Worm (Caenorhabditis elegans): ENCODE results near the gene tbc-16.

Gene tbc-16

DNA sequence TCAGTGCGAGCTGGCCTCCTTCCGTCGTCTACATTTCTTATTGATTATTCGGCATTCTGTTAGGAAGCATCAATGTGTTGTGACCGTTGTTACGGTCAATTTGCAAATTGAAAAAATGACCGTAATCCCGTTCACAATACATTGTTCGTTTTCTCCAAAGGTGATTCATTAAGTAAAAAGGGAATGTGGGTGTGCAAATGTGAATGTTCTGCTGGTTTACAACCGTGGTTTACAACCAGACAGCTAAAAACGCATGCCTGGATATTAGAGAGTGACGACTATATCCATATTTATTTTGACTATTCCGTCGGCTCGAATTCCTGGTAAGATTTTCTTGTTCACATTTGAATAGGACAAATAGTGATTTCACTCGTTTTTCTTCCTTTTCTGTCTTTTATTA is 22.0 kb downstream of the tbc-16 start, which contains the start of gene capa-1:
TSS of gene capa-1 (plus strand) at position 301 of the 400 bp plus-strand sequence.
- TF ChIP-seq unc-120 (tag; optimal IDR thresholded peaks at IDR 0.05; ENCODE audit: poor library complexity, severe bottlenecking) (no peak), lsy-2 (tag; optimal IDR thresholded peaks at IDR 0.05) (no peak), nhr-28 (tag; optimal IDR thresholded peaks at IDR 0.05) (no peak)

DNA sequence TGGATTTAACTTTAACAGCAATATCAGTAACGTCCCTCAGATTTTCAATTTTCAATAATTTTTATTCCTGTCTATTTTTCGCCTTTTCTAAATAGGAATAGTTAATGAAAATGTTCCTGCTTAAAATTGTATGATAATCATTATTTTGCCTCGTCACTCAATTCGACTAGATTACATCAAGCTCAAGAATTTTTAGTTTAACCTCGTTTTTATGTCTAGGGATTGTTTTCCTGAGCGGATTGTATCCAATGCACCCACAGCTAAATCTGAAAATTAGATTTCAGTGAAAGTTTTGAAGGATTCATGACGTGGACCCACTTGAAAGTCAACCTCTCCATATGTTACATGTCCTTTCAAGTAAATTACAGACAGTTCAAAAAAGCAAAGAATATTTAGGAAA is 26.5 kb downstream of the tbc-16 start:
- TF ChIP-seq cnd-1 (tag; optimal IDR thresholded peaks at IDR 0.05) (no peak), pha-4 (tag; optimal IDR thresholded peaks at IDR 0.05) (no peak), hlh-1 (tag; optimal IDR thresholded peaks at IDR 0.05) (no peak), ztf-11 (tag; optimal IDR thresholded peaks at IDR 0.05) (no peak), nhr-28 (tag; optimal IDR thresholded peaks at IDR 0.05) (no peak)

DNA sequence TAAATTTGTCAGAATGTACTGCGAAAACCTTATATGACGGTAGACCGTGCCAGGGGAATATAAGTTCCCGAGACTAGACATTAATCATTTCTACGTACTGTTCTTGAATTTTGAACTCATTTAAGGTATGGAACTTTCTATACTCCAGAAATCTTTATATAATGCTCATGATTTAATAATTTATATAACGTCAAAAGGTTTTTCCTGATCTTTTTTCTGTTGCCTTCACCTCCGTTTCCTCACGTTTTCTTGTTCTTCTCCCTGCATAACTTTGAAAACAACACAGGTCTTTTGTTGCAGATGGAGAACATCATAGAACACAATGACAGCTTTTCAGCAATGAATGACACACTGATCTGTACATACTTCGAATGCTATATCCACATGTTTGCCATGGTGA is 33.7 kb downstream of the tbc-16 start, which contains the start of gene egl-6:
TSS of gene egl-6 (plus strand) at position 301 of the 400 bp plus-strand sequence.
- TF ChIP-seq snpc-4 (tag; optimal IDR thresholded peaks at IDR 0.05) = no peak
- TF ChIP-seq elt-3 (tag; optimal IDR thresholded peaks at IDR 0.05) = no peak
- TF ChIP-seq mab-5 (tag; optimal IDR thresholded peaks at IDR 0.05) = no peak
- TF ChIP-seq nhr-28 (tag; optimal IDR thresholded peaks at IDR 0.05) = no peak
- TF ChIP-seq M03D4.4 (tag; optimal IDR thresholded peaks at IDR 0.05) = no peak
- TF ChIP-seq sptf-1 (tag; optimal IDR thresholded peaks at IDR 0.05) = no peak
- TF ChIP-seq tbx-8 (GFP tag; optimal IDR thresholded peaks at IDR 0.05) = no peak
- TF ChIP-seq ham-2 (GFP tag; optimal IDR thresholded peaks at IDR 0.05) = no peak
- TF ChIP-seq mls-2 (tag; optimal IDR thresholded peaks at IDR 0.05) = no peak
- TF ChIP-seq unc-39 (tag; optimal IDR thresholded peaks at IDR 0.05) = no peak
- TF ChIP-seq bed-3 (GFP tag; optimal IDR thresholded peaks at IDR 0.05) = no peak

- TF ChIP-seq elt-1 (tag; optimal IDR thresholded peaks at IDR 0.05; ENCODE audit: borderline replicate concordance, insufficient read depth) (no peak), mls-2 (tag; optimal IDR thresholded peaks at IDR 0.05) (no peak), nhr-76 (tag; optimal IDR thresholded peaks at IDR 0.05) (no peak)
These were observed 35.8 kb downstream of the tbc-16 start for ce11 chrX:5932923-5933322.

ce11 chrX:5935473-5935872 is 38.3 kb downstream of the tbc-16 start, which contains the start of gene C46F4.3:
TSS of gene C46F4.3 (plus strand) at chrX:5935773.
- TF ChIP-seq bed-3 (GFP tag; optimal IDR thresholded peaks at IDR 0.05) (no peak), cnd-1 (tag; optimal IDR thresholded peaks at IDR 0.05) (no peak), unc-120 (tag; optimal IDR thresholded peaks at IDR 0.05; ENCODE audit: poor library complexity, severe bottlenecking) (no peak), lin-32 (GFP tag; optimal IDR thresholded peaks at IDR 0.05) (no peak), mab-5 (tag; optimal IDR thresholded peaks at IDR 0.05) (no peak), nhr-76 (tag; optimal IDR thresholded peaks at IDR 0.05) (no peak), drap-1 (GFP tag; optimal IDR thresholded peaks at IDR 0.05) (no peak), elt-1 (tag; optimal IDR thresholded peaks at IDR 0.05; ENCODE audit: borderline replicate concordance, insufficient read depth) (no peak), ceh-43 (GFP tag; optimal IDR thresholded peaks at IDR 0.05) (no peak), sptf-1 (tag; optimal IDR thresholded peaks at IDR 0.05) (no peak), nhr-237 (tag; optimal IDR thresholded peaks at IDR 0.05) (no peak), mep-1 (tag; optimal IDR thresholded peaks at IDR 0.05) (no peak), nhr-28 (tag; optimal IDR thresholded peaks at IDR 0.05) (no peak), nhr-12 (tag; optimal IDR thresholded peaks at IDR 0.05) (no peak), hlh-1 (tag; optimal IDR thresholded peaks at IDR 0.05) (no peak), ceh-83 (GFP tag; optimal IDR thresholded peaks at IDR 0.05) (no peak), elt-3 (tag; optimal IDR thresholded peaks at IDR 0.05) (no peak), ztf-11 (tag; optimal IDR thresholded peaks at IDR 0.05) (no peak), mls-2 (tag; optimal IDR thresholded peaks at IDR 0.05) (no peak), ham-2 (GFP tag; optimal IDR thresholded peaks at IDR 0.05) (no peak)

DNA sequence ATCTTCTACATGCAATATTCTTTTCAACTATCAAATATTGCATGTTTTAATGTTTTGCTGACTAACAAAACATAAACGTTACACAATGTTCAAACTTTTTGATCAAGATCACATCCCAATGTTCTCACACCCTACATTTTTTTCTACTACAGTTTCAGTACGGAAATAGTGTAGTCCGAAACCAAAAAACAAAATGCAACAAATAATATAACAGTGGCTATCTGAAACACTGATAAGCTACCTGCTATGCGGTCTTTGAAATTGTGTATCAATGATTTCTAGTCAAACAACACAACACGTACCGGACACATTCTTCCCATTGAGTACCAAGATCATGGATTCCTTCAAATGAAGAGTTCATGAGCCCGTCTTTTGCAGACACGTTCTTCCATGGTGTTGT is 44.2 kb downstream of the tbc-16 start:
- no peak for TF ChIP-seq ceh-83 (GFP tag; optimal IDR thresholded peaks at IDR 0.05)
- TF ChIP-seq unc-120 (tag; optimal IDR thresholded peaks at IDR 0.05; ENCODE audit: poor library complexity, severe bottlenecking) = no peak
- no peak for TF ChIP-seq sptf-1 (tag; optimal IDR thresholded peaks at IDR 0.05)
- TF ChIP-seq nhr-2 (tag; optimal IDR thresholded peaks at IDR 0.05) = no peak
- TF ChIP-seq unc-39 (tag; optimal IDR thresholded peaks at IDR 0.05) = no peak
- no peak for TF ChIP-seq pha-4 (tag; optimal IDR thresholded peaks at IDR 0.05)
- TF ChIP-seq nhr-237 (tag; optimal IDR thresholded peaks at IDR 0.05) = no peak
- no peak for TF ChIP-seq elt-3 (tag; optimal IDR thresholded peaks at IDR 0.05)
- no peak for TF ChIP-seq mls-2 (tag; optimal IDR thresholded peaks at IDR 0.05)
- TF ChIP-seq snpc-4 (tag; optimal IDR thresholded peaks at IDR 0.05) = no peak
- TF ChIP-seq lin-13 (tag; optimal IDR thresholded peaks at IDR 0.05) = no peak
- TF ChIP-seq ceh-39 (tag; optimal IDR thresholded peaks at IDR 0.05) = no peak
- TF ChIP-seq flh-1 (GFP tag; optimal IDR thresholded peaks at IDR 0.05) = no peak
- no peak for TF ChIP-seq nhr-28 (tag; optimal IDR thresholded peaks at IDR 0.05)
- TF ChIP-seq sem-2 (GFP tag; optimal IDR thresholded peaks at IDR 0.05) = no peak
- TF ChIP-seq cnd-1 (tag; optimal IDR thresholded peaks at IDR 0.05) = no peak
- no peak for TF ChIP-seq lsy-2 (tag; optimal IDR thresholded peaks at IDR 0.05)
- TF ChIP-seq M03D4.4 (tag; optimal IDR thresholded peaks at IDR 0.05) = no peak
- TF ChIP-seq hlh-1 (tag; optimal IDR thresholded peaks at IDR 0.05) = no peak
